Worm (Caenorhabditis elegans) whole organism, late embryonic: ENCODE data around the gene M04D8.7.
A peak's percentile ranks its signal among the peaks of the same experiment; 100 is the strongest.

ENCODE experiments used
- C08G9.2 ChIP-seq: sonication (generic microtip); optimal IDR thresholded peaks from 2 replicates; lab custom pipeline; 2016; ENCODE audit warnings: mild to moderate bottlenecking, missing genetic modification characterization, moderate library complexity, missing compliant biosample characterization
- C38D4.7 ChIP-seq: fragments of 200-800 bp; sonication (Bioruptor generic); optimal IDR thresholded peaks from 2 replicates; lab custom pipeline; 2018; ENCODE audit warnings: mild to moderate bottlenecking, missing genetic modification characterization, moderate library complexity, missing compliant biosample characterization
- F13H6.1 ChIP-seq: sonication (generic microtip); optimal IDR thresholded peaks from 2 replicates; lab custom pipeline; 2016; ENCODE audit warnings: missing genetic modification characterization, missing compliant biosample characterization
- K09A11.1 ChIP-seq: sonication (generic microtip); optimal IDR thresholded peaks from 2 replicates; lab custom pipeline; 2017; ENCODE audit warnings: antibody characterized with exemption, mild to moderate bottlenecking, missing genetic modification characterization, missing compliant biosample characterization; ENCODE audit not compliant: insufficient read depth
- T23F11.4 ChIP-seq: fragments of 200-800 bp; sonication (Bioruptor generic); optimal IDR thresholded peaks from 2 replicates; lab custom pipeline; 2018; ENCODE audit warnings: mild to moderate bottlenecking, missing genetic modification characterization, missing compliant biosample characterization
- ceh-14 ChIP-seq: sonication (generic microtip); optimal IDR thresholded peaks from 2 replicates; lab custom pipeline; 2016; ENCODE audit warnings: missing genotype, missing genetic modification characterization, missing compliant biosample characterization
- ceh-18 ChIP-seq: sonication (generic microtip); optimal IDR thresholded peaks from 2 replicates; lab custom pipeline; 2016; ENCODE audit warnings: missing genetic modification characterization, missing compliant biosample characterization
- ceh-2 ChIP-seq: sonication (generic microtip); optimal IDR thresholded peaks from 2 replicates; lab custom pipeline; 2016; ENCODE audit warnings: missing genotype, missing genetic modification characterization, missing compliant biosample characterization
- ceh-24 ChIP-seq: sonication (generic microtip); optimal IDR thresholded peaks from 2 replicates; lab custom pipeline; 2016; ENCODE audit warnings: mild to moderate bottlenecking, missing genetic modification characterization, missing compliant biosample characterization
- ceh-30 ChIP-seq: fragments of 150-350 bp; optimal IDR thresholded peaks from 2 replicates; lab custom pipeline; 2014; ENCODE audit warnings: missing biosample characterization, missing genetic modification characterization
- ceh-31 ChIP-seq: sonication (generic microtip); optimal IDR thresholded peaks from 2 replicates; lab custom pipeline; 2016; ENCODE audit warnings: missing genetic modification characterization, missing compliant biosample characterization
- ceh-48 ChIP-seq: sonication (generic microtip); optimal IDR thresholded peaks from 2 replicates; lab custom pipeline; 2016; ENCODE audit warnings: missing genetic modification characterization, inconsistent platforms, missing compliant biosample characterization
- dve-1 ChIP-seq: sonication (generic microtip); optimal IDR thresholded peaks from 2 replicates; lab custom pipeline; 2017; ENCODE audit warnings: antibody characterized with exemption, mild to moderate bottlenecking, missing genetic modification characterization, missing compliant biosample characterization
- elt-2 ChIP-seq: sonication (generic microtip); optimal IDR thresholded peaks from 2 replicates; lab custom pipeline; 2016; ENCODE audit warnings: missing genetic modification reagents, missing genetic modification characterization, missing compliant biosample characterization
- elt-4 ChIP-seq: sonication (generic microtip); optimal IDR thresholded peaks from 2 replicates; lab custom pipeline; 2016; ENCODE audit warnings: missing genetic modification characterization, missing compliant biosample characterization
- ets-4 ChIP-seq: sonication (generic microtip); optimal IDR thresholded peaks from 2 replicates; lab custom pipeline; 2016; ENCODE audit warnings: missing genetic modification characterization, missing compliant biosample characterization
- fax-1 ChIP-seq: sonication (generic microtip); optimal IDR thresholded peaks from 2 replicates; lab custom pipeline; 2016; ENCODE audit warnings: missing genotype, missing genetic modification characterization, missing compliant biosample characterization
- fkh-10 ChIP-seq: fragments of 150-350 bp; optimal IDR thresholded peaks from 2 replicates; lab custom pipeline; 2014; ENCODE audit warnings: missing biosample characterization, missing genetic modification reagents, missing genetic modification characterization
- gmeb-2 ChIP-seq: sonication (generic microtip); optimal IDR thresholded peaks from 2 replicates; lab custom pipeline; 2016; ENCODE audit warnings: missing genetic modification characterization, inconsistent platforms, missing compliant biosample characterization
- hlh-13 ChIP-seq: fragments of 200-800 bp; sonication (Bioruptor generic); optimal IDR thresholded peaks from 2 replicates; lab custom pipeline; 2018; ENCODE audit warnings: mild to moderate bottlenecking, missing genetic modification characterization, missing compliant biosample characterization
- hlh-15 ChIP-seq: sonication (generic microtip); optimal IDR thresholded peaks from 2 replicates; lab custom pipeline; 2016; ENCODE audit warnings: missing genetic modification characterization, missing compliant biosample characterization
- hlh-8 ChIP-seq: sonication (generic microtip); optimal IDR thresholded peaks from 2 replicates; lab custom pipeline; 2016; ENCODE audit warnings: missing genotype, missing genetic modification characterization, missing compliant biosample characterization
- lin-11 ChIP-seq: fragments of 200-800 bp; sonication (Bioruptor generic); optimal IDR thresholded peaks from 2 replicates; lab custom pipeline; 2018; ENCODE audit warnings: mild to moderate bottlenecking, missing genetic modification characterization, missing compliant biosample characterization
- madf-2 ChIP-seq: sonication (generic microtip); optimal IDR thresholded peaks from 2 replicates; lab custom pipeline; 2017; ENCODE audit warnings: missing genetic modification characterization, missing compliant biosample characterization
- mec-3 ChIP-seq: sonication (generic microtip); optimal IDR thresholded peaks from 2 replicates; lab custom pipeline; 2016; ENCODE audit warnings: borderline replicate concordance, missing genetic modification characterization, missing compliant biosample characterization
- nfya-1 ChIP-seq: sonication (generic microtip); optimal IDR thresholded peaks from 2 replicates; lab custom pipeline; 2017; ENCODE audit warnings: missing genetic modification characterization, mild to moderate bottlenecking, missing compliant biosample characterization, antibody characterized with exemption, moderate library complexity
- nhr-11 ChIP-seq: fragments of 150-350 bp; optimal IDR thresholded peaks from 2 replicates; lab custom pipeline; 2014; ENCODE audit warnings: missing biosample characterization, missing genetic modification characterization
- pha-4 ChIP-seq: fragments of 150-350 bp; optimal IDR thresholded peaks from 2 replicates; lab custom pipeline; 2018; ENCODE audit warnings: missing biosample characterization, missing genetic modification reagents, missing genetic modification characterization
- pqm-1 ChIP-seq: sonication (generic microtip); optimal IDR thresholded peaks from 2 replicates; lab custom pipeline; 2016; ENCODE audit warnings: missing genetic modification characterization, missing compliant biosample characterization
- ref-2 ChIP-seq: sonication (generic microtip); optimal IDR thresholded peaks from 2 replicates; lab custom pipeline; 2016; ENCODE audit warnings: missing genetic modification characterization, missing compliant biosample characterization
- rnt-1 ChIP-seq: sonication (generic microtip); optimal IDR thresholded peaks from 2 replicates; lab custom pipeline; 2016; ENCODE audit warnings: missing genetic modification characterization, missing compliant biosample characterization
- sdc-2 ChIP-seq: sonication (generic microtip); optimal IDR thresholded peaks from 2 replicates; lab custom pipeline; 2016; ENCODE audit warnings: missing genotype, missing genetic modification characterization, missing compliant biosample characterization
- sox-2 ChIP-seq: fragments of 200-800 bp; sonication (Bioruptor generic); IDR thresholded peaks from 2 replicates; pipeline ENCODE4 v1.3.6; 2022; ENCODE audit warnings: missing genetic modification reagents, missing genetic modification characterization, missing compliant biosample characterization
- sox-4 ChIP-seq: sonication (generic microtip); optimal IDR thresholded peaks from 2 replicates; lab custom pipeline; 2017; ENCODE audit warnings: mild to moderate bottlenecking, missing genetic modification characterization, inconsistent platforms, missing compliant biosample characterization
- syd-9 ChIP-seq: sonication (generic microtip); optimal IDR thresholded peaks from 2 replicates; lab custom pipeline; 2016; ENCODE audit warnings: mild to moderate bottlenecking, missing genetic modification characterization, moderate library complexity, missing compliant biosample characterization
- tbx-2 ChIP-seq: sonication (generic microtip); optimal IDR thresholded peaks from 2 replicates; lab custom pipeline; 2016; ENCODE audit warnings: missing genetic modification characterization, missing compliant biosample characterization
- tbx-7 ChIP-seq: sonication (generic microtip); optimal IDR thresholded peaks from 2 replicates; lab custom pipeline; 2016; ENCODE audit warnings: missing genotype, missing genetic modification characterization, missing compliant biosample characterization
- unc-86 ChIP-seq: sonication (generic microtip); optimal IDR thresholded peaks from 2 replicates; lab custom pipeline; 2016; ENCODE audit warnings: missing genetic modification characterization, missing compliant biosample characterization
- zip-5 ChIP-seq: sonication (generic microtip); optimal IDR thresholded peaks from 2 replicates; lab custom pipeline; 2016; ENCODE audit warnings: missing genetic modification characterization, missing compliant biosample characterization
- ztf-16 ChIP-seq: sonication (generic microtip); optimal IDR thresholded peaks from 2 replicates; lab custom pipeline; 2017; ENCODE audit warnings: missing genetic modification characterization, missing compliant biosample characterization

Gene M04D8.7

DNA sequence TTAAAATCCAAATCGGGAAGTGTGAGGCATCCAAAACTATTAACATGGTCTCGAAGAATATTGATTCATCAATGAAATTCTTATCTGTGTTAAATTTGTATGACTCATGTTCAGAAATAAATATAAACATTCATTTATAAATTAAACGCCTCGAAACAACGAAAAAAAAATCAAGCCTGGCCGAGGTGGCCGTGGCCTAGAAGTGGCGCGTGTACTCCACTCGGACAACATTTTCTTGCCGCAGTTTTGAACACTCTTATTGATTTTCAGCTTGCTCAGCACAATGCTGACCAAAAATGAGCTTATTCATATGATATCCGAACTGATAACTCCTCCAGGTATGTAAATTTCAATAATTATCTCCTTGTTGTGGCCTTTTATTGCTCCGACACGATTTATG lies 26.9 kb downstream of the M04D8.7 start, which contains the start of gene ekl-6:
ekl-6 (plus strand) TSS at position 265 of the 400 bp plus-strand sequence.
- peak; percentile 40 for TF ChIP-seq F13H6.1 (tag; lab: Kevin White, UChicago)
- peak; percentile 83 for TF ChIP-seq tbx-7 (tag; lab: Kevin White, UChicago)
- TF ChIP-seq madf-2, result no peak
- peak; percentile 74 for TF ChIP-seq ets-4
- TF ChIP-seq hlh-8 (tag; lab: Kevin White, UChicago), result peak; percentile 61
- peak; percentile 35 for TF ChIP-seq mec-3 (tag; lab: Kevin White, UChicago)
- TF ChIP-seq ceh-48, result peak; percentile 42
- no peak for TF ChIP-seq syd-9
- no peak for TF ChIP-seq sox-4 (tag; lab: Kevin White, UChicago)
- peak; percentile 11 for TF ChIP-seq fax-1 (tag; lab: Kevin White, UChicago)
- TF ChIP-seq K09A11.1 (tag; lab: Kevin White, UChicago), result no peak
- peak; percentile 90 for TF ChIP-seq ceh-2 (tag; lab: Kevin White, UChicago)
- TF ChIP-seq zip-5, result peak; percentile 79
- TF ChIP-seq dve-1 (tag; lab: Kevin White, UChicago), result no peak
- TF ChIP-seq rnt-1 (tag; lab: Kevin White, UChicago), result peak; percentile 15
- peak; percentile 76 for TF ChIP-seq ref-2 (tag; lab: Kevin White, UChicago)
- TF ChIP-seq ceh-24 (tag; lab: Kevin White, UChicago), result no peak
- no peak for TF ChIP-seq lin-11 (tag; lab: Kevin White, UChicago)
- peak; percentile 16 for TF ChIP-seq sdc-2
- TF ChIP-seq ceh-31 (tag; lab: Kevin White, UChicago), result peak; percentile 85
- peak; percentile 21 for TF ChIP-seq ceh-14 (tag; lab: Kevin White, UChicago)
- TF ChIP-seq ceh-30 (tag; lab: Kevin White, UChicago), result no peak
- peak; percentile 14 for TF ChIP-seq unc-86 (tag; lab: Kevin White, UChicago)
- TF ChIP-seq tbx-2 (tag; lab: Kevin White, UChicago), result peak; percentile 86
- TF ChIP-seq nfya-1 (tag; lab: Kevin White, UChicago), result no peak
- TF ChIP-seq nhr-11 (tag; lab: Kevin White, UChicago), result no peak
- peak; percentile 53 for TF ChIP-seq elt-2 (tag; lab: Kevin White, UChicago)
- no peak for TF ChIP-seq pqm-1
- TF ChIP-seq C08G9.2 (tag; lab: Kevin White, UChicago), result peak; percentile 84

DNA sequence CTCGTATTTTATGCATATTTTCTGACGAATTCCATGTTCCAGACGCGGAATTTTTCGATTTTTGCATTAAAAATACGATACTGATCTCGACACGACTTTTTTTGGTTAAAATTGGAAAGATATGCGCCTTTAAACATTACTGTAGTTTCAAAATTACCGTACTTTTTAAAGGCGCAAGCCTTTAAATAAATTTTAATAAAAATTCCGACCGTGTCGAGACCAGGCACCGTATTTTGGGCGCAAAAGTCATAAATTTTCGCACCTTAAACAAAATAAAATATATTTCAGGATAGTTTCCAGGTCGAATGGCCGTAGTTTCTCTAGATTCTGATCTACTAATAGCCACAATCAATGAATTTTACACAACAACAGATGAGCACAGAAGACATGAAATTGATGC lies 32.0 kb downstream of the M04D8.7 start, which contains the start of gene T16G12.6:
T16G12.6 (plus strand) TSS at position 301 of the 400 bp plus-strand sequence.
- TF ChIP-seq ceh-18 (tag; lab: Kevin White, UChicago) (no peak), elt-4 (tag; lab: Kevin White, UChicago) (no peak), fkh-10 (GFP tag; lab: Kevin White, UChicago) (no peak), elt-2 (tag; lab: Kevin White, UChicago) (no peak), ceh-48 (no peak), C38D4.7 (GFP tag; lab: Kevin White, UChicago) (no peak), gmeb-2 (tag; lab: Kevin White, UChicago) (no peak), sox-2 (GFP tag; lab: Robert Waterston, UW) (no peak), hlh-15 (no peak), hlh-13 (GFP tag; lab: Kevin White, UChicago) (no peak), tbx-7 (tag; lab: Kevin White, UChicago) (no peak), unc-86 (tag; lab: Kevin White, UChicago) (no peak), nhr-11 (tag; lab: Kevin White, UChicago) (no peak), hlh-8 (tag; lab: Kevin White, UChicago) (no peak), T23F11.4 (GFP tag; lab: Kevin White, UChicago) (no peak), pha-4 (tag; lab: Kevin White, UChicago) (no peak), dve-1 (tag; lab: Kevin White, UChicago) (no peak), ztf-16 (no peak), rnt-1 (tag; lab: Kevin White, UChicago) (no peak)
